Worm (Caenorhabditis elegans): ENCODE data around the gene math-44.

ce11 chrII:1949119-1949518, 40.0 kb upstream of the math-44 start:
- TF ChIP-seq elt-3 (tag; optimal IDR thresholded peaks at IDR 0.05): peak in 1 of 6 experiments; percentile 42
- no peak for TF ChIP-seq skn-1 (tag; optimal IDR thresholded peaks at IDR 0.05)
- peak; percentile 98 for TF ChIP-seq elt-2 (tag; optimal IDR thresholded peaks at IDR 0.05)
- no peak for TF ChIP-seq snpc-4 (tag; optimal IDR thresholded peaks at IDR 0.05)

Measured in whole organism, L1 larva.